Worm (Caenorhabditis elegans) whole organism, mixed stage, embryonic: ENCODE measurements around the gene sago-1.

ENCODE experiments used
- M03D4.4 ChIP-seq: sonication (generic microtip); optimal IDR thresholded peaks from 2 replicates; lab custom pipeline; 2017; ENCODE audit warnings: mild to moderate bottlenecking, missing genetic modification characterization, missing compliant biosample characterization
- bed-3 ChIP-seq: fragments of 200-800 bp; sonication (Bioruptor generic); optimal IDR thresholded peaks from 3 replicates; lab custom pipeline; 2018; ENCODE audit warnings: mild to moderate bottlenecking, missing genetic modification characterization, moderate library complexity, missing compliant biosample characterization
- blmp-1 ChIP-seq: fragments of 150-350 bp; optimal IDR thresholded peaks from 2 replicates; lab custom pipeline; 2014; ENCODE audit warnings: missing biosample characterization, missing genetic modification characterization
- ceh-39 ChIP-seq: fragments of 150-350 bp; optimal IDR thresholded peaks from 2 replicates; lab custom pipeline; 2014; ENCODE audit warnings: missing biosample characterization, missing genetic modification characterization
- ceh-43 ChIP-seq: fragments of 200-800 bp; sonication (Bioruptor generic); optimal IDR thresholded peaks from 2 replicates; lab custom pipeline; 2018; ENCODE audit warnings: mild to moderate bottlenecking, missing genetic modification characterization, moderate library complexity, missing compliant biosample characterization
- ceh-83 ChIP-seq: fragments of 200-800 bp; sonication (Bioruptor generic); optimal IDR thresholded peaks from 2 replicates; lab custom pipeline; 2018; ENCODE audit warnings: mild to moderate bottlenecking, missing genetic modification characterization, missing compliant biosample characterization
- ces-1 ChIP-seq: fragments of 150-350 bp; optimal IDR thresholded peaks from 2 replicates; lab custom pipeline; 2014; ENCODE audit warnings: missing biosample characterization, missing genetic modification reagents, missing genetic modification characterization
- cnd-1 ChIP-seq: fragments of 200-800 bp; sonication (Bioruptor generic); optimal IDR thresholded peaks from 2 replicates; lab custom pipeline; 2018; ENCODE audit warnings: mild to moderate bottlenecking, missing genetic modification characterization, missing compliant biosample characterization
- drap-1 ChIP-seq: fragments of 200-800 bp; sonication (Bioruptor generic); optimal IDR thresholded peaks from 3 replicates; lab custom pipeline; 2018; ENCODE audit warnings: mild to moderate bottlenecking, missing genetic modification characterization, missing compliant biosample characterization
- elt-1 ChIP-seq: sonication (generic microtip); optimal IDR thresholded peaks from 2 replicates; lab custom pipeline; 2017; ENCODE audit warnings: missing genetic modification characterization, mild to moderate bottlenecking, missing compliant biosample characterization, antibody characterized with exemption, moderate library complexity, borderline replicate concordance; ENCODE audit not compliant: insufficient read depth
- elt-3 ChIP-seq: fragments of 150-350 bp; optimal IDR thresholded peaks from 2 replicates; lab custom pipeline; 2014; ENCODE audit warnings: missing biosample characterization, missing genetic modification characterization
- flh-1 ChIP-seq: fragments of 200-800 bp; sonication (Bioruptor generic); optimal IDR thresholded peaks from 2 replicates; lab custom pipeline; 2018; ENCODE audit warnings: mild to moderate bottlenecking, missing genetic modification characterization, moderate library complexity, missing compliant biosample characterization
- ham-2 ChIP-seq: fragments of 200-800 bp; sonication (Bioruptor generic); optimal IDR thresholded peaks from 2 replicates; lab custom pipeline; 2018; ENCODE audit warnings: mild to moderate bottlenecking, missing genetic modification characterization, missing compliant biosample characterization
- hlh-1 ChIP-seq: fragments of 150-350 bp; optimal IDR thresholded peaks from 2 replicates; lab custom pipeline; 2014; ENCODE audit warnings: missing biosample characterization, missing genetic modification reagents, missing genetic modification characterization
- lin-13 ChIP-seq: fragments of 150-350 bp; optimal IDR thresholded peaks from 2 replicates; lab custom pipeline; 2014; ENCODE audit warnings: missing biosample characterization, missing genetic modification characterization
- lin-32 ChIP-seq: fragments of 200-800 bp; sonication (Bioruptor generic); optimal IDR thresholded peaks from 2 replicates; lab custom pipeline; 2018; ENCODE audit warnings: mild to moderate bottlenecking, missing genetic modification characterization, missing compliant biosample characterization
- lsy-2 ChIP-seq: fragments of 150-350 bp; optimal IDR thresholded peaks from 2 replicates; lab custom pipeline; 2014; ENCODE audit warnings: missing biosample characterization, missing genetic modification characterization
- mab-5 ChIP-seq: fragments of 150-350 bp; optimal IDR thresholded peaks from 2 replicates; lab custom pipeline; 2014; ENCODE audit warnings: missing biosample characterization, missing genetic modification characterization
- mep-1 ChIP-seq: fragments of 150-350 bp; optimal IDR thresholded peaks from 2 replicates; lab custom pipeline; 2017; ENCODE audit warnings: missing biosample characterization, missing genetic modification reagents, missing genetic modification characterization, inconsistent platforms
- mls-2 ChIP-seq: sonication (generic microtip); optimal IDR thresholded peaks from 2 replicates; lab custom pipeline; 2016; ENCODE audit warnings: mild to moderate bottlenecking, missing genetic modification characterization, moderate library complexity, missing compliant biosample characterization
- nhr-12 ChIP-seq: fragments of 150-350 bp; optimal IDR thresholded peaks from 2 replicates; lab custom pipeline; 2014; ENCODE audit warnings: missing biosample characterization, missing genetic modification characterization
- nhr-2 ChIP-seq: fragments of 150-350 bp; optimal IDR thresholded peaks from 2 replicates; lab custom pipeline; 2014; ENCODE audit warnings: missing biosample characterization, missing genetic modification characterization
- nhr-237 ChIP-seq: fragments of 150-350 bp; optimal IDR thresholded peaks from 2 replicates; lab custom pipeline; 2014; ENCODE audit warnings: missing biosample characterization, missing genetic modification characterization
- nhr-28 ChIP-seq: fragments of 150-350 bp; optimal IDR thresholded peaks from 2 replicates; lab custom pipeline; 2014; ENCODE audit warnings: missing biosample characterization, missing genetic modification characterization
- nhr-76 ChIP-seq: sonication (generic microtip); optimal IDR thresholded peaks from 2 replicates; lab custom pipeline; 2017; ENCODE audit warnings: missing biosample characterization, missing genetic modification characterization
- pha-4 ChIP-seq: fragments of 150-350 bp; optimal IDR thresholded peaks from 2 replicates; lab custom pipeline; 2018; ENCODE audit warnings: missing biosample characterization, missing genetic modification reagents, missing genetic modification characterization
- sem-2 ChIP-seq: fragments of 200-800 bp; sonication (Bioruptor generic); optimal IDR thresholded peaks from 2 replicates; lab custom pipeline; 2018; ENCODE audit warnings: mild to moderate bottlenecking, missing genetic modification characterization, missing compliant biosample characterization
- snpc-4 ChIP-seq: fragments of 150-350 bp; optimal IDR thresholded peaks from 2 replicates; lab custom pipeline; 2014; ENCODE audit warnings: missing biosample characterization, missing genetic modification characterization
- sptf-1 ChIP-seq: sonication (generic microtip); optimal IDR thresholded peaks from 2 replicates; lab custom pipeline; 2017; ENCODE audit warnings: mild to moderate bottlenecking, missing genetic modification characterization, moderate library complexity, missing compliant biosample characterization
- tbx-8 ChIP-seq: fragments of 200-800 bp; sonication (Bioruptor generic); optimal IDR thresholded peaks from 2 replicates; lab custom pipeline; 2018; ENCODE audit warnings: mild to moderate bottlenecking, missing genetic modification characterization, moderate library complexity, missing compliant biosample characterization
- unc-120 ChIP-seq: sonication (generic microtip); optimal IDR thresholded peaks from 2 replicates; lab custom pipeline; 2017; ENCODE audit warnings: missing genetic modification characterization, missing compliant biosample characterization; ENCODE audit not compliant: poor library complexity, severe bottlenecking
- unc-39 ChIP-seq: fragments of 150-350 bp; optimal IDR thresholded peaks from 2 replicates; lab custom pipeline; 2014; ENCODE audit warnings: missing biosample characterization, missing genetic modification characterization
- unc-62 ChIP-seq: fragments of 150-350 bp; optimal IDR thresholded peaks from 2 replicates; lab custom pipeline; 2014; ENCODE audit warnings: missing biosample characterization, missing genetic modification reagents, missing genetic modification characterization
- zip-8 ChIP-seq: fragments of 150-350 bp; optimal IDR thresholded peaks from 2 replicates; lab custom pipeline; 2014; ENCODE audit warnings: missing biosample characterization, missing genetic modification characterization
- ztf-11 ChIP-seq: fragments of 150-350 bp; optimal IDR thresholded peaks from 2 replicates; lab custom pipeline; 2014; ENCODE audit warnings: missing biosample characterization, missing genetic modification characterization

The sago-1 gene

ce11 chrV:6303471-6303870, at the start of gene sago-1:
Gene sago-1, plus strand, starts transcription at chrV:6303771.
- TF ChIP-seq mls-2 (tag; lab: Kevin White, UChicago) (no peak), blmp-1 (no peak), drap-1 (GFP tag; lab: Kevin White, UChicago) (no peak), M03D4.4 (tag; lab: Kevin White, UChicago) (no peak), elt-3 (tag; lab: Kevin White, UChicago) (no peak), pha-4 (tag; lab: Kevin White, UChicago) (no peak), tbx-8 (GFP tag; lab: Kevin White, UChicago) (no peak), ztf-11 (tag; lab: Kevin White, UChicago) (no peak), mep-1 (tag; lab: Kevin White, UChicago) (no peak), ces-1 (GFP tag; lab: Kevin White, UChicago) (no peak), unc-39 (tag; lab: Kevin White, UChicago) (no peak), nhr-2 (no peak), flh-1 (GFP tag; lab: Kevin White, UChicago) (no peak), sem-2 (no peak), nhr-12 (no peak), lin-13 (no peak), hlh-1 (tag; lab: Kevin White, UChicago) (no peak), snpc-4 (tag; lab: Kevin White, UChicago) (no peak), unc-62 (GFP tag; lab: Kevin White, UChicago) (no peak), bed-3 (GFP tag; lab: Kevin White, UChicago) (no peak)

DNA sequence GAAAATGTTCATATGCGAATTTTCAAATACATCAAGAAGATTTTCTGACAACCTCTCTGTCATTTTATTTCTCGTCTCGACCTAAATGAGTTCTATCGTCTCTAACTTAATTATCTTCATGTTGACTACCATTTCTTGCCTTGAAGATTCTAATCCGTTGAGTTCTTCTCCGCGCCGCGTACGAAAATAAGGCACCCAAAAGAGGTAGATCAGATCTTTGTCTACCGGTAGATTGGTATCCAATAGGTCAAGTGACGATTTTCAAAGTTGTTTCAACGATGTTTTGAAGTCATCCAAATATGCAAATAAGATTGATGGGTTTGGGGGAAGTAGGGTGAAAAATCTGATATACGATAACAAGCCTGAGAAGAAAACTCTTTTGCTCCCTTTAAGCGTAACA, 49.6 kb upstream of the sago-1 start:
- TF ChIP-seq nhr-76 (tag; lab: Kevin White, UChicago) (no peak), elt-1 (tag; lab: Kevin White, UChicago) (peak; percentile 74)

- no peak for TF ChIP-seq ceh-43 (GFP tag; lab: Kevin White, UChicago)
- TF ChIP-seq blmp-1 = peak; percentile 85
- TF ChIP-seq elt-3 (tag; lab: Kevin White, UChicago) = peak; percentile 46
- TF ChIP-seq, all 35 proteins: peak for 2
These were observed 44.4 kb upstream of the sago-1 start, which contains the start of gene K08B12.1 for ce11 chrV:6259139-6259538. Gene K08B12.1, plus strand, starts transcription at chrV:6259367.

ce11 chrV:6267237-6267812, 36.2 kb upstream of the sago-1 start, which contains the start of gene mrck-1:
Gene mrck-1, minus strand, starts transcription at chrV:6267287.
- peak; percentile 59 for TF ChIP-seq ham-2 (GFP tag; lab: Kevin White, UChicago)
- TF ChIP-seq ztf-11 (tag; lab: Kevin White, UChicago) = peak; percentile 82
- TF ChIP-seq mep-1 (tag; lab: Kevin White, UChicago) = peak; percentile 97
- TF ChIP-seq ceh-43 (GFP tag; lab: Kevin White, UChicago) = peak; percentile 78
- no peak for TF ChIP-seq snpc-4 (tag; lab: Kevin White, UChicago)
- TF ChIP-seq drap-1 (GFP tag; lab: Kevin White, UChicago) = peak; percentile 88
- peak; percentile 96 for TF ChIP-seq unc-120 (tag; lab: Kevin White, UChicago)
- peak; percentile 71 for TF ChIP-seq blmp-1
- peak; percentile 45 for TF ChIP-seq ceh-39 (tag; lab: Kevin White, UChicago)
- TF ChIP-seq lin-32 (GFP tag; lab: Kevin White, UChicago) = peak; percentile 84
- TF ChIP-seq unc-39 (tag; lab: Kevin White, UChicago) = peak; percentile 73
- TF ChIP-seq nhr-76 (tag; lab: Kevin White, UChicago) = peak; percentile 21
- TF ChIP-seq bed-3 (GFP tag; lab: Kevin White, UChicago) = peak; percentile 60
- TF ChIP-seq ces-1 (GFP tag; lab: Kevin White, UChicago) = peak; percentile 100
- peak; percentile 32 for TF ChIP-seq tbx-8 (GFP tag; lab: Kevin White, UChicago)
- peak; percentile 96 for TF ChIP-seq unc-62 (GFP tag; lab: Kevin White, UChicago)
- TF ChIP-seq M03D4.4 (tag; lab: Kevin White, UChicago) = peak; percentile 90
- TF ChIP-seq lin-13 = peak; percentile 94
- no peak for TF ChIP-seq zip-8 (tag; lab: Kevin White, UChicago)
- TF ChIP-seq sptf-1 (tag; lab: Kevin White, UChicago) = peak; percentile 94
- TF ChIP-seq nhr-2 = peak; percentile 51
- TF ChIP-seq elt-1 (tag; lab: Kevin White, UChicago) = peak; percentile 55
- TF ChIP-seq flh-1 (GFP tag; lab: Kevin White, UChicago) = peak; percentile 45
- no peak for TF ChIP-seq mab-5
- peak; percentile 82 for TF ChIP-seq lsy-2 (tag; lab: Kevin White, UChicago)
- peak; percentile 80 for TF ChIP-seq nhr-237 (tag; lab: Kevin White, UChicago)
- peak; percentile 41 for TF ChIP-seq sem-2
- peak; percentile 65 for TF ChIP-seq nhr-12
- peak; percentile 78 for TF ChIP-seq pha-4 (tag; lab: Kevin White, UChicago)
- no peak for TF ChIP-seq elt-3 (tag; lab: Kevin White, UChicago)
- TF ChIP-seq cnd-1 (tag; lab: Kevin White, UChicago) = peak; percentile 94
- no peak for TF ChIP-seq nhr-28 (tag; lab: Kevin White, UChicago)
- peak; percentile 94 for TF ChIP-seq hlh-1 (tag; lab: Kevin White, UChicago)
- peak; percentile 75 for TF ChIP-seq ceh-83 (GFP tag; lab: Kevin White, UChicago)
- TF ChIP-seq mls-2 (tag; lab: Kevin White, UChicago) = peak; percentile 95
